Fruit fly (Drosophila melanogaster): ENCODE measurements around the gene TORIP.

The TORIP gene

dm6 chr3L:19804908-19805307 is at the start of gene TORIP, which contains the start of gene Ccdc58 (continued):
- no peak for TF ChIP-seq CG2120 (GFP tag; optimal IDR thresholded peaks at IDR 0.05)
- TF ChIP-seq crc (GFP tag; optimal IDR thresholded peaks at IDR 0.05), result no peak
- no peak for TF ChIP-seq Xrp1 (GFP tag; IDR thresholded peaks at IDR 0.05)
- no peak for TF ChIP-seq CG4424 (GFP tag; optimal IDR thresholded peaks at IDR 0.05)
- TF ChIP-seq ind (GFP tag; optimal IDR thresholded peaks at IDR 0.05), result no peak
- TF ChIP-seq CG7556 (GFP tag; optimal IDR thresholded peaks at IDR 0.05), result no peak
- no peak for TF ChIP-seq CG13775 (GFP tag; optimal IDR thresholded peaks at IDR 0.05)
- no peak for TF ChIP-seq CG15601 (tag; optimal IDR thresholded peaks at IDR 0.05)
- peak; percentile 65; the same call in 2 of the 3 replicates for TF ChIP-seq HLH4C (GFP tag; IDR thresholded peaks at IDR 0.05; ENCODE audit: partially characterized antibody)
- TF ChIP-seq Dp (GFP tag; optimal IDR thresholded peaks at IDR 0.05), result peak; percentile 5
- TF ChIP-seq zen2 (GFP tag; IDR thresholded peaks at IDR 0.05; ENCODE audit: partially characterized antibody), result peak; percentile 69; the same call in 2 of the 3 replicates
- TF ChIP-seq CG15073 (GFP tag; optimal IDR thresholded peaks at IDR 0.05), result no peak
- TF ChIP-seq wdn (GFP tag; IDR thresholded peaks at IDR 0.05), result no peak
- no peak for TF ChIP-seq CG31388 (GFP tag; optimal IDR thresholded peaks at IDR 0.05)
- no peak for TF ChIP-seq CG12236 (GFP tag; optimal IDR thresholded peaks at IDR 0.05)
- peak; percentile 72 for TF ChIP-seq Bgb (GFP tag; IDR thresholded peaks at IDR 0.05; ENCODE audit: partially characterized antibody)
- TF ChIP-seq CG13894 (tag; optimal IDR thresholded peaks at IDR 0.05), result no peak
- no peak for TF ChIP-seq eve (GFP tag; optimal IDR thresholded peaks at IDR 0.05)
- TF ChIP-seq CG1647 (GFP tag; optimal IDR thresholded peaks at IDR 0.05), result no peak
- TF ChIP-seq CG6765 (GFP tag; optimal IDR thresholded peaks at IDR 0.05), result no peak
- no peak for TF ChIP-seq CG6683 (GFP tag; optimal IDR thresholded peaks at IDR 0.05)
- no peak for TF ChIP-seq fu2 (GFP tag; optimal IDR thresholded peaks at IDR 0.05)
- no peak for TF ChIP-seq Pdp1 (GFP tag; optimal IDR thresholded peaks at IDR 0.05)
- no peak for TF ChIP-seq sob (GFP tag; IDR thresholded peaks at IDR 0.05)
- TF ChIP-seq mld (GFP tag; IDR thresholded peaks at IDR 0.05; ENCODE audit: partially characterized antibody), result peak; percentile 75; the same call in 2 of the 3 replicates
- TF ChIP-seq unc-4 (GFP tag; IDR thresholded peaks at IDR 0.05; ENCODE audit: partially characterized antibody), result peak; percentile 85
- TF ChIP-seq Adf1 (GFP tag; IDR thresholded peaks at IDR 0.05), result no peak
- no peak for TF ChIP-seq gem (tag; optimal IDR thresholded peaks at IDR 0.05)
- TF ChIP-seq CG9797 (GFP tag; optimal IDR thresholded peaks at IDR 0.05), result no peak
- TF ChIP-seq hb (GFP tag; IDR thresholded peaks at IDR 0.05; ENCODE audit: partially characterized antibody), result no peak
- no peak for TF ChIP-seq CG6813 (GFP tag; optimal IDR thresholded peaks at IDR 0.05)
- no peak for TF ChIP-seq CG9437 (GFP tag; optimal IDR thresholded peaks at IDR 0.05)
- TF ChIP-seq CG15011 (GFP tag; optimal IDR thresholded peaks at IDR 0.05), result no peak
- no peak for TF ChIP-seq Vsx1 (GFP tag; optimal IDR thresholded peaks at IDR 0.05)
- peak; percentile 52 for TF ChIP-seq CG2116 (GFP tag; optimal IDR thresholded peaks at IDR 0.05)
- no peak for TF ChIP-seq CG4707 (GFP tag; optimal IDR thresholded peaks at IDR 0.05)
- no peak for TF ChIP-seq CG10543 (GFP tag; optimal IDR thresholded peaks at IDR 0.05)
- TF ChIP-seq gcm2 (GFP tag; optimal IDR thresholded peaks at IDR 0.05), result no peak
- no peak for TF ChIP-seq CG8944 (GFP tag; optimal IDR thresholded peaks at IDR 0.05)
- no peak for TF ChIP-seq CG17361 (GFP tag; IDR thresholded peaks at IDR 0.05)
- TF ChIP-seq trh (GFP tag; optimal IDR thresholded peaks at IDR 0.05), result no peak
- no peak for TF ChIP-seq oc (tag; optimal IDR thresholded peaks at IDR 0.05)
- no peak for TF ChIP-seq row (GFP tag; IDR thresholded peaks at IDR 0.05)
- TF ChIP-seq CG3407 (GFP tag; optimal IDR thresholded peaks at IDR 0.05), result no peak
- no peak for TF ChIP-seq kah (GFP tag; optimal IDR thresholded peaks at IDR 0.05)
- TF ChIP-seq Asciz (GFP tag; optimal IDR thresholded peaks at IDR 0.05), result no peak
- TF ChIP-seq CG10959 (GFP tag; IDR thresholded peaks at IDR 0.05), result no peak
- no peak for TF ChIP-seq CG8089 (GFP tag; optimal IDR thresholded peaks at IDR 0.05)
- no peak for TF ChIP-seq zfh2 (GFP tag; optimal IDR thresholded peaks at IDR 0.05)
- TF ChIP-seq C15 (GFP tag; IDR thresholded peaks at IDR 0.05), result no peak
- TF ChIP-seq cg (GFP tag; optimal IDR thresholded peaks at IDR 0.05), result no peak
